Worm (Caenorhabditis elegans) whole organism, L1 larva: ENCODE data around the gene atg-7.

ENCODE experiments used
- C04F5.9 ChIP-seq: sonication (generic microtip); optimal IDR thresholded peaks from 2 replicates; lab custom pipeline; 2016; ENCODE audit warnings: missing genetic modification characterization, missing compliant biosample characterization
- F16B12.6 ChIP-seq: fragments of 150-350 bp; optimal IDR thresholded peaks from 2 replicates; lab custom pipeline; 2014; ENCODE audit warnings: missing biosample characterization, missing genetic modification characterization
- aha-1 ChIP-seq: fragments of 150-350 bp; optimal IDR thresholded peaks from 2 replicates; lab custom pipeline; 2014; ENCODE audit warnings: missing biosample characterization, missing genetic modification characterization
- aly-2 ChIP-seq: fragments of 150-350 bp; optimal IDR thresholded peaks from 2 replicates; lab custom pipeline; 2014; ENCODE audit warnings: missing biosample characterization, missing genetic modification characterization
- blmp-1 ChIP-seq: fragments of 150-350 bp; optimal IDR thresholded peaks from 2 replicates; lab custom pipeline; 2014; ENCODE audit warnings: missing biosample characterization, missing genetic modification characterization
- ceh-63 ChIP-seq: fragments of 200-800 bp; sonication (Bioruptor generic); optimal IDR thresholded peaks from 2 replicates; lab custom pipeline; 2018; ENCODE audit warnings: mild to moderate bottlenecking, missing genetic modification characterization, missing compliant biosample characterization
- ceh-90 ChIP-seq: sonication (generic microtip); optimal IDR thresholded peaks from 2 replicates; lab custom pipeline; 2016; ENCODE audit warnings: missing genetic modification characterization, missing compliant biosample characterization
- efl-1 ChIP-seq, 4 experiments: fragments of 150-350 bp; optimal IDR thresholded peaks in 3 of 4; peaks in 1 of 4; 1 replicate in 1 of 4; 2 replicates in 3 of 4; lab custom pipeline; 2014; ENCODE audit warnings: missing biosample characterization in 2 of 4, missing genetic modification characterization in 2 of 4, missing genetic modification reagents in 2 of 4
- efl-3 ChIP-seq: fragments of 200-800 bp; sonication (Bioruptor generic); optimal IDR thresholded peaks from 2 replicates; lab custom pipeline; 2018; ENCODE audit warnings: mild to moderate bottlenecking, missing genetic modification characterization, missing compliant biosample characterization
- egl-13 ChIP-seq: sonication (generic microtip); optimal IDR thresholded peaks from 2 replicates; lab custom pipeline; 2016; ENCODE audit warnings: missing genotype, missing genetic modification reagents, missing genetic modification characterization, missing compliant biosample characterization
- egl-27 ChIP-seq, 2 experiments: fragments of 150-350 bp in 1 of 2; sonication (generic microtip); optimal IDR thresholded peaks; 3 replicates each; lab custom pipeline; 2017 to 2018; ENCODE audit warnings: missing biosample characterization in 2 of 2, missing genetic modification characterization in 2 of 2, missing genetic modification reagents in 2 of 2
- ets-5 ChIP-seq: fragments of 200-800 bp; sonication (Bioruptor generic); IDR thresholded peaks from 2 replicates; pipeline ENCODE4 v1.3.6; 2022; ENCODE audit warnings: missing genetic modification characterization, missing compliant biosample characterization
- fkh-4 ChIP-seq: sonication (generic microtip); optimal IDR thresholded peaks from 2 replicates; lab custom pipeline; 2016; ENCODE audit warnings: missing compliant biosample characterization, missing genetic modification characterization, borderline replicate concordance
- grh-1 ChIP-seq: fragments of 200-800 bp; sonication (Bioruptor generic); IDR thresholded peaks from 2 replicates; pipeline ENCODE4 v1.3.6; 2022; ENCODE audit warnings: missing genetic modification reagents, missing genetic modification characterization, missing compliant biosample characterization
- hlh-17 ChIP-seq: fragments of 200-800 bp; sonication (Bioruptor generic); optimal IDR thresholded peaks from 2 replicates; lab custom pipeline; 2018; ENCODE audit warnings: missing genetic modification characterization, mild to moderate bottlenecking, missing compliant biosample characterization, moderate library complexity, borderline replicate concordance
- hlh-4 ChIP-seq: sonication (generic microtip); optimal IDR thresholded peaks from 2 replicates; lab custom pipeline; 2016; ENCODE audit warnings: mild to moderate bottlenecking, missing genetic modification characterization, missing compliant biosample characterization
- irx-1 ChIP-seq: sonication (generic microtip); optimal IDR thresholded peaks from 2 replicates; lab custom pipeline; 2016; ENCODE audit warnings: missing genetic modification characterization, missing compliant biosample characterization
- isw-1 ChIP-seq: fragments of 200-800 bp; sonication (Bioruptor generic); IDR thresholded peaks from 2 replicates; pipeline ENCODE4 v1.3.6; 2022; ENCODE audit warnings: missing genetic modification characterization, missing compliant biosample characterization
- lin-13 ChIP-seq: fragments of 150-350 bp; optimal IDR thresholded peaks from 2 replicates; lab custom pipeline; 2014; ENCODE audit warnings: missing biosample characterization, missing genetic modification reagents, missing genetic modification characterization
- lin-14 ChIP-seq: fragments of 200-800 bp; sonication (Bioruptor generic); optimal IDR thresholded peaks from 2 replicates; lab custom pipeline; 2018; ENCODE audit warnings: mild to moderate bottlenecking, missing genetic modification characterization, moderate library complexity, missing compliant biosample characterization
- lin-15B ChIP-seq: fragments of 150-350 bp; sonication (generic microtip); optimal IDR thresholded peaks from 3 replicates; lab custom pipeline; 2014; ENCODE audit warnings: missing biosample characterization, missing genetic modification characterization
- lin-35 ChIP-seq, 2 experiments: fragments of 150-350 bp; optimal IDR thresholded peaks; 2 replicates each; lab custom pipeline; 2014; ENCODE audit warnings: missing biosample characterization in 2 of 2, missing genetic modification characterization in 2 of 2, missing genetic modification reagents in 2 of 2
- lir-3 ChIP-seq: sonication (generic microtip); optimal IDR thresholded peaks from 2 replicates; lab custom pipeline; 2016; ENCODE audit warnings: mild to moderate bottlenecking, missing genetic modification characterization, moderate library complexity, missing compliant biosample characterization; ENCODE audit not compliant: poor library complexity
- mdl-1 ChIP-seq, 2 experiments: fragments of 150-350 bp; optimal IDR thresholded peaks; 2 replicates each; lab custom pipeline; 2014 to 2017; ENCODE audit warnings: missing biosample characterization in 2 of 2, missing genetic modification characterization in 2 of 2, inconsistent platforms in 1 of 2
- nhr-11 ChIP-seq: fragments of 150-350 bp; optimal IDR thresholded peaks from 2 replicates; lab custom pipeline; 2014; ENCODE audit warnings: missing biosample characterization, missing genetic modification characterization
- nhr-237 ChIP-seq: fragments of 150-350 bp; optimal IDR thresholded peaks from 2 replicates; lab custom pipeline; 2014; ENCODE audit warnings: missing biosample characterization, missing genetic modification characterization
- nhr-71 ChIP-seq: sonication (generic microtip); optimal IDR thresholded peaks from 2 replicates; lab custom pipeline; 2016; ENCODE audit warnings: mild to moderate bottlenecking, missing genetic modification characterization, moderate library complexity, missing compliant biosample characterization
- nhr-77 ChIP-seq: fragments of 150-350 bp; optimal IDR thresholded peaks from 2 replicates; lab custom pipeline; 2014; ENCODE audit warnings: missing biosample characterization, missing genetic modification characterization
- nhr-90 ChIP-seq: sonication (generic microtip); optimal IDR thresholded peaks from 2 replicates; lab custom pipeline; 2016; ENCODE audit warnings: mild to moderate bottlenecking, missing genetic modification characterization, missing compliant biosample characterization; ENCODE audit not compliant: poor library complexity
- pax-3 ChIP-seq: fragments of 200-800 bp; sonication (Bioruptor generic); optimal IDR thresholded peaks from 2 replicates; lab custom pipeline; 2018; ENCODE audit warnings: mild to moderate bottlenecking, missing genetic modification characterization, moderate library complexity, missing compliant biosample characterization
- skn-1 ChIP-seq: fragments of 150-350 bp; optimal IDR thresholded peaks from 2 replicates; lab custom pipeline; 2014; ENCODE audit warnings: missing biosample characterization, missing genetic modification characterization
- snpc-4 ChIP-seq: fragments of 150-350 bp; optimal IDR thresholded peaks from 2 replicates; lab custom pipeline; 2014; ENCODE audit warnings: missing biosample characterization, missing genetic modification characterization
- snu-23 ChIP-seq: sonication (generic microtip); optimal IDR thresholded peaks from 2 replicates; lab custom pipeline; 2016; ENCODE audit warnings: missing genetic modification characterization, missing compliant biosample characterization
- sptf-1 ChIP-seq: fragments of 150-350 bp; optimal IDR thresholded peaks from 2 replicates; lab custom pipeline; 2014; ENCODE audit warnings: missing biosample characterization, missing genetic modification characterization
- tlp-1 ChIP-seq: fragments of 150-350 bp; optimal IDR thresholded peaks from 2 replicates; lab custom pipeline; 2014; ENCODE audit warnings: missing biosample characterization, missing genetic modification characterization
- unc-62 ChIP-seq: fragments of 150-350 bp; optimal IDR thresholded peaks from 2 replicates; lab custom pipeline; 2014; ENCODE audit warnings: missing biosample characterization, missing genetic modification reagents, missing genetic modification characterization
- unc-86 ChIP-seq: sonication (generic microtip); optimal IDR thresholded peaks from 2 replicates; lab custom pipeline; 2016; ENCODE audit warnings: missing genetic modification characterization, missing compliant biosample characterization
- xbp-1 ChIP-seq: sonication (generic microtip); optimal IDR thresholded peaks from 2 replicates; lab custom pipeline; 2016; ENCODE audit warnings: missing genetic modification characterization, missing compliant biosample characterization
- ztf-11 ChIP-seq, 2 experiments: sonication (generic microtip); optimal IDR thresholded peaks; 2 replicates each; lab custom pipeline; 2016 to 2017; ENCODE audit warnings: missing genetic modification characterization in 2 of 2, missing biosample characterization in 1 of 2, missing compliant biosample characterization in 1 of 2
- ztf-4 ChIP-seq: fragments of 150-350 bp; optimal IDR thresholded peaks from 2 replicates; lab custom pipeline; 2014; ENCODE audit warnings: missing biosample characterization, missing genetic modification characterization

atg-7 gene

DNA sequence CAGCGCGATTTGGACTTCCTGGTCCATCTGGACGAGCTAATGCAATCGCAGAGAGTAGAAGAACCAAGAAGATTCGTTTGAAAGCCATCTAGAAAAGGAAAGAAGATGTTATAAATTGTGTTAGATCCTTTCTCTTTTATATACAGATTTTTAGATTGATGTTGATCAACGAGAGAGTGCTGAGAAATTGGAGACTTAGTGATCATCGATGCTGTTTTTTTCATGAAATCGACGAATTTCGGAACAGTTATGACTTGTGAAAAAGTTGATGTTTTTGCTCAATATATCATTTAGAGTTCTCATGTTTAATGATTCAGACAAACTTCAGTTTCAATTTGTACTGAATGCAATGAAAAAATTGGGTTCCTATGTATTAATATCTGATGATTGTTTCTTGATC, 21.8 kb upstream of the atg-7 start, which contains the start of gene srlf-17:
srlf-17 (minus strand) TSS at position 101 of the 400 bp plus-strand sequence.
- no peak for TF ChIP-seq F16B12.6
- TF ChIP-seq C04F5.9 (tag; lab: Kevin White, UChicago), result no peak
- no peak for TF ChIP-seq xbp-1 (tag; lab: Kevin White, UChicago)
- TF ChIP-seq isw-1 (GFP tag; lab: Robert Waterston, UW), result no peak
- no peak for TF ChIP-seq hlh-17
- TF ChIP-seq grh-1 (GFP tag; lab: Robert Waterston, UW), result no peak
- no peak for TF ChIP-seq lin-13 (GFP tag; lab: Kevin White, UChicago)
- TF ChIP-seq blmp-1 (tag; lab: Kevin White, UChicago), result no peak
- TF ChIP-seq pax-3, result no peak
- TF ChIP-seq nhr-77 (tag; lab: Kevin White, UChicago), result no peak
- TF ChIP-seq nhr-71 (tag; lab: Kevin White, UChicago), result no peak
- no peak for TF ChIP-seq ceh-90
- no peak for TF ChIP-seq skn-1 (tag; lab: Kevin White, UChicago)
- TF ChIP-seq snu-23 (GFP tag; lab: Kevin White, UChicago), result no peak
- TF ChIP-seq unc-62 (GFP tag; lab: Kevin White, UChicago), result no peak
- no peak for TF ChIP-seq hlh-4 (tag; lab: Kevin White, UChicago)
- TF ChIP-seq ceh-63 (GFP tag; lab: Kevin White, UChicago), result no peak
- no peak for TF ChIP-seq ztf-11 (tag; optimal IDR thresholded peaks at IDR 0.05; lab: Kevin White, UChicago)
- TF ChIP-seq, all 84 proteins: peak for 0

DNA sequence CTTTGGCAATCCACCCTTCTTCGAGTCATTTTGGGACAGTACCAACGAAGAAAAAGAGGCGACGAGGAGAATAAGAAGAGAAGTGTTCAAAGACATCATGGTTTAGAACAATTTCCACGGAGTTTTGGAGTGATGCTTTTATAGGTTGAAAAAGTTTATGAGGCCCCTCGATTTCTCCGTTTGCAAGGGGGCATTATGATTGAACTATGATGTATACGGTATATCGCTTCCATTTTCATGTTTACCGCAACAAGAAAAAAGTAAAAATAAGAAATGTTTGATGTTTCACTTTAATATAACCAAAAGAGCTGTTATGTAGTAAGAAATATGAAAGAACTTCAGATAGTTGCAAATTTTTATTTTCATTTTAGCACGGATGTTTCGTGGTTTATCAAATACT, 20.5 kb upstream of the atg-7 start, which contains the start of gene srlf-18:
srlf-18 (minus strand) TSS at position 101 of the 400 bp plus-strand sequence.
- TF ChIP-seq nhr-71 (tag; lab: Kevin White, UChicago), result no peak
- TF ChIP-seq snpc-4 (tag; lab: Kevin White, UChicago), result no peak
- TF ChIP-seq egl-13, result no peak
- no peak for TF ChIP-seq lin-14 (GFP tag; lab: Kevin White, UChicago)
- no peak for TF ChIP-seq efl-1 (optimal IDR thresholded peaks at IDR 0.05; lab: Kevin White, UChicago)
- TF ChIP-seq efl-1 (GFP tag; optimal IDR thresholded peaks at IDR 0.05 in 1 of 2; lab: Kevin White, UChicago), result no peak
- TF ChIP-seq nhr-11 (tag; lab: Kevin White, UChicago), result no peak
- no peak for TF ChIP-seq ztf-11 (tag; optimal IDR thresholded peaks at IDR 0.05; lab: Kevin White, UChicago)
- TF ChIP-seq lin-35 (GFP tag; optimal IDR thresholded peaks at IDR 0.05; lab: Kevin White, UChicago), result no peak
- no peak for TF ChIP-seq mdl-1 (tag; optimal IDR thresholded peaks at IDR 0.05; lab: Kevin White, UChicago)
- no peak for TF ChIP-seq lir-3
- no peak for TF ChIP-seq ztf-4
- TF ChIP-seq unc-62 (GFP tag; lab: Kevin White, UChicago), result no peak
- no peak for TF ChIP-seq ets-5 (GFP tag; lab: Robert Waterston, UW)

DNA sequence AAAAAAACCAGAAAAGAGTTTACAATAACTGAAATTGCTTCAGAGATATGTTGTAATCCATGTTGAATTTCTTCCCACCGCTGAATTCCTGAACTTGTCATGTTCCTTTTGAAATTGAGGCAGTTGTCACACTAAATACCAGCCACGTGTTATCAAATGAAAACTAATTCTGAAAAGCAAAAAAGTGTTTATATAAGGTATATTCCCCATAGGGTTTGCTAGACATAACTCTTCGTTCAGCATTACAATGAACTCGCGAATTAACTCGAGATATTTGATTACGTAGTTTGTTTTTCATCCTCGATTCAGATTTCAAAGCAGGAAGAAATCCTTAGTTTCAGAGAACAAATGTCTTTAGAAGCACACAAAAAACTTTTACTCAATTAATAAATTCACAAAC, 19.4 kb upstream of the atg-7 start, which contains the start of gene str-3:
str-3 (minus strand) TSS at position 101 of the 400 bp plus-strand sequence.
- TF ChIP-seq efl-3 (GFP tag; lab: Kevin White, UChicago), result no peak
- no peak for TF ChIP-seq blmp-1 (tag; lab: Kevin White, UChicago)
- no peak for TF ChIP-seq lir-3
- TF ChIP-seq egl-27 (tag; optimal IDR thresholded peaks at IDR 0.05; lab: Kevin White, UChicago), result no peak
- no peak for TF ChIP-seq fkh-4
- TF ChIP-seq tlp-1 (tag; lab: Kevin White, UChicago), result no peak
- TF ChIP-seq aha-1 (tag; lab: Kevin White, UChicago), result no peak
- no peak for TF ChIP-seq efl-1 (optimal IDR thresholded peaks at IDR 0.05; lab: Kevin White, UChicago)
- no peak for TF ChIP-seq efl-1 (GFP tag; optimal IDR thresholded peaks at IDR 0.05 in 1 of 2; lab: Kevin White, UChicago)
- no peak for TF ChIP-seq egl-13
- TF ChIP-seq grh-1 (GFP tag; lab: Robert Waterston, UW), result no peak
- TF ChIP-seq irx-1 (tag; lab: Kevin White, UChicago), result no peak
- TF ChIP-seq sptf-1 (tag; lab: Kevin White, UChicago), result no peak
- TF ChIP-seq unc-86 (tag; lab: Kevin White, UChicago), result no peak
- no peak for TF ChIP-seq nhr-90 (tag; lab: Kevin White, UChicago)
- TF ChIP-seq nhr-237 (tag; lab: Kevin White, UChicago), result no peak
- TF ChIP-seq mdl-1 (tag; optimal IDR thresholded peaks at IDR 0.05; lab: Kevin White, UChicago), result no peak
- no peak for TF ChIP-seq ceh-90
- TF ChIP-seq lin-15B (tag; lab: Kevin White, UChicago), result no peak
- no peak for TF ChIP-seq ztf-4
- no peak for TF ChIP-seq aly-2 (tag; lab: Kevin White, UChicago)
- TF ChIP-seq, all 84 proteins: peak for 0
